Worm (Caenorhabditis elegans): Measurements from ENCODE around the gene srbc-22.

Gene srbc-22

DNA sequence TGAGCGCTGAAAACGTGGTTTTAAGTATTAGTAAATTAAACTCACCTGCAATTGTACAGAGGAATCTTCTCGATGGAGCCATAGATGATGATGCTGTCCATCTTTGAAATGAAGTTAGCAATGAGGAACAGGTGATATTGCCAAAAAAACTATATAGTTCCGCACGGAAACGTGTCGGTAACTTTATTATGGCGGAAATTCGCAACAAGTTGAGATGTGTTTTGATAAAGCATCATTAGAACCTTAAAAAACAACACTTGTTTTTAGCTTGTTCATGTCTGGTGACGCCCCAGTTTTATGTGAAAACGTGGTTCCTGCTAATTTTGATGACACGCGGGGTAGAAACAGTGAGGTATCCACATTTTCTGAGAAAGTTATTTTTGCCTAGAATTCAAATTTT is 49.3 kb downstream of the srbc-22 start, which contains the start of gene srt-40:
Gene srt-40 (minus strand): TSS at position 101 of the 400 bp plus-strand sequence.
- TF ChIP-seq nhr-43 (tag; optimal IDR thresholded peaks at IDR 0.05; ENCODE audit: poor library complexity, severe bottlenecking) (no peak), sea-2 (GFP tag; optimal IDR thresholded peaks at IDR 0.05) (no peak), nhr-76 (tag; optimal IDR thresholded peaks at IDR 0.05) (no peak), lin-39 (tag; optimal IDR thresholded peaks at IDR 0.05) (no peak), pha-4 (tag; optimal IDR thresholded peaks at IDR 0.05) (no peak), nhr-28 (tag; optimal IDR thresholded peaks at IDR 0.05) (no peak), lsy-12 (tag; optimal IDR thresholded peaks at IDR 0.05) (no peak), ceh-82 (tag; optimal IDR thresholded peaks at IDR 0.05) (no peak), fos-1 (tag; optimal IDR thresholded peaks at IDR 0.05) (no peak), ceh-9 (tag; optimal IDR thresholded peaks at IDR 0.05) (no peak), R02D3.7 (tag; optimal IDR thresholded peaks at IDR 0.05) (no peak), nhr-67 (tag; optimal IDR thresholded peaks at IDR 0.05) (no peak)

DNA sequence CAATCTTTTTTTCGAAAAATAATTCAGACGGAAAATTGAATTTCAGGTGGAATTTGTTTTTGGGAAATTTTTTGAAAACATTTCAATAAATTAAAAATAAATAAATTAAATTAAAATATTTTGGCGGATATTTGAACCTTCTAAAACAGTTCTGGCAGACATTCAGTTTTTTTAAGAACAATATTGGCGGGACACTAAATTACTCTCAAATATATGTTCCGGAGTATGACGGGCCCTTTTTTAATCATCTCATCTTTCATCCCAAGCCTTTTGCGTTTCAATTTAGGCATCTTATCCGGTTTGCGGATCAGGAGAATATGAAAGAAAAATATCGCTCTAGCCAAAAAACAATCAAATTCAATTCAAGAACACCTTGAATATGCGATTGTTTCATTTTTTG is 49.9 kb downstream of the srbc-22 start, which contains the start of gene svh-11:
Gene svh-11 (plus strand): TSS at position 301 of the 400 bp plus-strand sequence.
- TF ChIP-seq ZK546.5 (tag; optimal IDR thresholded peaks at IDR 0.05) (no peak), nhr-23 (tag; optimal IDR thresholded peaks at IDR 0.05) (no peak), lsy-12 (tag; optimal IDR thresholded peaks at IDR 0.05) (no peak), snpc-4 (tag; optimal IDR thresholded peaks at IDR 0.05) (no peak), nhr-77 (tag; optimal IDR thresholded peaks at IDR 0.05) (no peak), elt-2 (tag; optimal IDR thresholded peaks at IDR 0.05) (no peak), nhr-237 (tag; optimal IDR thresholded peaks at IDR 0.05) (no peak), skn-1 (tag; optimal IDR thresholded peaks at IDR 0.05) (no peak), elt-3 (tag; optimal IDR thresholded peaks at IDR 0.05) (no peak), ztf-11 (tag; optimal IDR thresholded peaks at IDR 0.05) (no peak), eor-1 (tag; optimal IDR thresholded peaks at IDR 0.05) (no peak), lin-39 (tag; optimal IDR thresholded peaks at IDR 0.05) (no peak), unc-62 (GFP tag; optimal IDR thresholded peaks at IDR 0.05) (no peak), nhr-25 (tag; optimal IDR thresholded peaks at IDR 0.05) (no peak), sea-2 (GFP tag; optimal IDR thresholded peaks at IDR 0.05) (no peak), ceh-82 (tag; optimal IDR thresholded peaks at IDR 0.05) (no peak), nhr-43 (tag; optimal IDR thresholded peaks at IDR 0.05; ENCODE audit: poor library complexity, severe bottlenecking) (no peak), nhr-28 (tag; optimal IDR thresholded peaks at IDR 0.05) (no peak), unc-39 (tag; optimal IDR thresholded peaks at IDR 0.05) (no peak), nhr-76 (tag; optimal IDR thresholded peaks at IDR 0.05) (no peak)

DNA sequence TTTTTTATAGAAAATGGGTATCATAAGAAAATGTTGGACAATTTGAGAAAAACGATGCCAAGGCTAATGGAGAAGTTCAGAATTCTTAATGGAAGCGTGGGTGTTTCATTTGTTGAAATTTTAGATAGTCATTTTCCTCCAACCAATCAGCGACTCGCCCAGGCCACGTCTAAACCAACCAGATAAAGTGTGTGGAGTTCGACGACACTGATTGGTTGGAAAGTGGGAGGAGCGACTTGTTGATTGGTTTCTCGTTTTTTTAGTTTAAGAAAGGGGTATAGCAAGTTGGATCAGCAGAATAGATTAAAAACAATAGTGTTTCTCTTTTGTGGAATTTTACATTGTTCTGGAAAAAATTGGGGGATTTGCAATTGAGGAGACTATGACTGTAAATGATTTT is 50.6 kb downstream of the srbc-22 start:
- TF ChIP-seq nfya-1 (tag; optimal IDR thresholded peaks at IDR 0.05; ENCODE audit: insufficient read depth) (peak; percentile 84), nhr-23 (tag; optimal IDR thresholded peaks at IDR 0.05) (no peak)
